Fruit fly (Drosophila melanogaster): ENCODE results near the gene Pur-alpha.
A peak's percentile ranks its signal among the peaks of the same experiment; 100 is the strongest.

Gene Pur-alpha

dm6 chr4:557879-558202 is at the start of gene Pur-alpha:
Gene Pur-alpha, plus strand, starts transcription at chr4:558016.
- TF ChIP-seq CG33017 (tag; optimal IDR thresholded peaks at IDR 0.05) (peak; percentile 16), bab1 (GFP tag; optimal IDR thresholded peaks at IDR 0.05) (peak; percentile 53), toe (GFP tag; optimal IDR thresholded peaks at IDR 0.05) (no peak), Mnt (GFP tag; optimal IDR thresholded peaks at IDR 0.05) (no peak), ovo (GFP tag; optimal IDR thresholded peaks at IDR 0.05) (no peak), CG5204 (GFP tag; optimal IDR thresholded peaks at IDR 0.05) (no peak), Clk (GFP tag; optimal IDR thresholded peaks at IDR 0.05) (no peak), CG7101 (tag; optimal IDR thresholded peaks at IDR 0.05) (peak; percentile 23), cic (GFP tag; optimal IDR thresholded peaks at IDR 0.05) (peak; percentile 57), CG12768 (GFP tag; optimal IDR thresholded peaks at IDR 0.05) (peak; percentile 20), CG11617 (GFP tag; optimal IDR thresholded peaks at IDR 0.05) (no peak), CG1620 (GFP tag; optimal IDR thresholded peaks at IDR 0.05) (no peak), kay (GFP tag; ENCODE audit: borderline replicate concordance) (no peak), Crg-1 (GFP tag; optimal IDR thresholded peaks at IDR 0.05) (peak; percentile 63), cnc (optimal IDR thresholded peaks at IDR 0.05) (no peak), CG7045 (GFP tag; optimal IDR thresholded peaks at IDR 0.05) (no peak), CG14711 (tag; optimal IDR thresholded peaks at IDR 0.05) (no peak), Hr96 (GFP tag; optimal IDR thresholded peaks at IDR 0.05) (no peak), tj (GFP tag; optimal IDR thresholded peaks at IDR 0.05) (peak; percentile 13), pad (GFP tag; optimal IDR thresholded peaks at IDR 0.05) (peak; percentile 90)

DNA sequence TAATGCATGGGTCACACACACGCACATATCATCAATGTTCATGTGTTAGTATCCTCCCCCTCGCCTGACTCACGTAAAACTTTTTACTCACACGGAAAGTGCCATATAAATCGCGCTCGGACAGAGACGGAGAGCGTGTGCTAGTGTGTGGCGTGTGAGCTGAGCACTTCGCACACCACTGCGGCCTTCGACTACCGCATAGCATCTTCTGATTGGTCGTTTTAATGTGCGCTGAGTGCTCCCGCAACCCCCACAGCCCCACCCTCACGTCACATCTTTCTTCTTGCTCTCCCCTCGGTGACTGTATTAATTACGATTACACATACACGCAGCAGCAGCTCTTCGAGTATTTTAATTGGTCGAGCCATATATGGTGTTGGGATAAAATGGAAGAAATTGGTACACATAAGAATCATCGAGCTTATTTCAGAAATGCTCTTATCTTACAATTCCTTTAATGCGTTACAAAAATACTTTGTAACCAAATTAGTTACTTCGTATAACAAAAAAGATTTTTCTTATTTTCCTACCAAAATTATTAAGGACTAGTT is 49.3 kb upstream of the Pur-alpha start:
- no peak for TF ChIP-seq cic (GFP tag; optimal IDR thresholded peaks at IDR 0.05)
- no peak for TF ChIP-seq CG14711 (tag; optimal IDR thresholded peaks at IDR 0.05)
- no peak for TF ChIP-seq CG5204 (GFP tag; optimal IDR thresholded peaks at IDR 0.05)
- peak; percentile 30 for TF ChIP-seq CG12768 (GFP tag; optimal IDR thresholded peaks at IDR 0.05)
- TF ChIP-seq CG1620 (GFP tag; optimal IDR thresholded peaks at IDR 0.05), result no peak
- no peak for TF ChIP-seq CG7101 (tag; optimal IDR thresholded peaks at IDR 0.05)
- no peak for TF ChIP-seq CG33017 (tag; optimal IDR thresholded peaks at IDR 0.05)
- peak; percentile 20 for TF ChIP-seq pad (GFP tag; optimal IDR thresholded peaks at IDR 0.05)
- no peak for TF ChIP-seq tj (GFP tag; optimal IDR thresholded peaks at IDR 0.05)
- TF ChIP-seq Crg-1 (GFP tag; optimal IDR thresholded peaks at IDR 0.05), result no peak
- peak; percentile 90 for TF ChIP-seq kay (GFP tag; ENCODE audit: borderline replicate concordance)

- TF ChIP-seq kay (GFP tag; ENCODE audit: borderline replicate concordance) (no peak), CG12768 (GFP tag; optimal IDR thresholded peaks at IDR 0.05) (no peak), toe (GFP tag; optimal IDR thresholded peaks at IDR 0.05) (no peak), cic (GFP tag; optimal IDR thresholded peaks at IDR 0.05) (no peak), Mnt (GFP tag; optimal IDR thresholded peaks at IDR 0.05) (no peak), bab1 (GFP tag; optimal IDR thresholded peaks at IDR 0.05) (no peak), tj (GFP tag; optimal IDR thresholded peaks at IDR 0.05) (no peak)
Measured at dm6 chr4:509853-510252, 48.0 kb upstream of the Pur-alpha start.

DNA sequence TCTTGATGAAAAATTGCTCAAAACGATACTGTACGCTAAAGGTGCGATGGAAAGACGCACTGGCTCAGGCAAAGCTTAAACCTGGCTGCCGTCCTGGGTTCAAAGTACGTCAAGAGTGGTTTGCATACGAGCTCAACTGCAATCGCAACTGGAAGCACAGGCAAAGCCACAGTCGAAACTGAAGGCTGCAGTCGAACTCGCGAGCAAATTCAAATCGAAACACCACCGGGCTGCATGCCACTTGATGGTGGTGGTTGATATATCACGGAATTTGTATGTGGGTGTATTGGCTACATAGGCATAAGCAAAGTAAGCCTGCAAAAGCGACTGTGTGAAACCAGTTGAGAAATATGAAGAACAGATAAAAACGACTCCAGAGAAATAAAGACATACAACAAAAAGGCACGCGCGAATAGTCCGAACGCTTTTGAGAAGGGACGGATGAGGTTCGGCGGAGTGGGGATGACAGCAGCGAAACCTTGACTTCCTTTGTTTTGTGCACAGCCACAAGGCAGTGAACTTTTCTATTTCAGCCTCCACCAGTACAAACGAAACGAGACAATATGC is 38.3 kb upstream of the Pur-alpha start:
- no peak for TF ChIP-seq CG1620 (GFP tag; optimal IDR thresholded peaks at IDR 0.05)
- TF ChIP-seq CG5204 (GFP tag; optimal IDR thresholded peaks at IDR 0.05), result no peak
- TF ChIP-seq CG11617 (GFP tag; optimal IDR thresholded peaks at IDR 0.05), result no peak

DNA sequence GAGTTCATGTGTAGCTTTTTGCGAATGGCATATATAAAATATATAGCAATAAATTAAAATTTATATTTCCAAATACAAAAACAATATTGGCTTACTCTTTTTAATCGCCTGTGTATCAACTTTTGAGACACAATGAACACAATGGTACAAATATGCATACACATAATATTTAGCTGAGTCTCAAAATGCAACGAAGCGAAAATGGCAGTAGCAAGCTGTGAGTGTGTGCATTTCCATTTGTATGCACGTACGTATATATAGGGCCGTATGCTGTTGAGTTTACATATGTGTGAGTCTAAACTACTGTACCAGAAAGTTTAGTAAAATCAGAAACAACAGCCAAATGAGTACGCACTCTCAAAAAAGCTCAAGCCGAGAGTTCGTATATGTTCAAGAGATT is 3.1 kb upstream of the Pur-alpha start:
- TF ChIP-seq CG12768 (GFP tag; optimal IDR thresholded peaks at IDR 0.05) (no peak), tj (GFP tag; optimal IDR thresholded peaks at IDR 0.05) (peak; percentile 98), cic (GFP tag; optimal IDR thresholded peaks at IDR 0.05) (peak; percentile 34), bab1 (GFP tag; optimal IDR thresholded peaks at IDR 0.05) (peak; percentile 44), toe (GFP tag; optimal IDR thresholded peaks at IDR 0.05) (no peak), kay (GFP tag; ENCODE audit: borderline replicate concordance) (peak; percentile 53)

dm6 chr4:557095-557878 is 529 bp upstream of the Pur-alpha start, which contains the start of gene Tdg:
Gene Tdg, minus strand, starts transcription at chr4:557854.
- TF ChIP-seq CG5204 (GFP tag; optimal IDR thresholded peaks at IDR 0.05) (no peak), CG1620 (GFP tag; optimal IDR thresholded peaks at IDR 0.05) (no peak), CG7101 (tag; optimal IDR thresholded peaks at IDR 0.05) (peak; percentile 46), cnc (optimal IDR thresholded peaks at IDR 0.05) (no peak), CG11617 (GFP tag; optimal IDR thresholded peaks at IDR 0.05) (peak; percentile 57), pad (GFP tag; optimal IDR thresholded peaks at IDR 0.05) (no peak), CG14711 (tag; optimal IDR thresholded peaks at IDR 0.05) (no peak), toe (GFP tag; optimal IDR thresholded peaks at IDR 0.05) (no peak), Crg-1 (GFP tag; optimal IDR thresholded peaks at IDR 0.05) (no peak), bab1 (GFP tag; optimal IDR thresholded peaks at IDR 0.05) (no peak), kay (GFP tag; ENCODE audit: borderline replicate concordance) (peak; percentile 98), CG7045 (GFP tag; optimal IDR thresholded peaks at IDR 0.05) (no peak), Mnt (GFP tag; optimal IDR thresholded peaks at IDR 0.05) (peak; percentile 16), cic (GFP tag; optimal IDR thresholded peaks at IDR 0.05) (no peak), Clk (GFP tag; optimal IDR thresholded peaks at IDR 0.05) (no peak), tj (GFP tag; optimal IDR thresholded peaks at IDR 0.05) (peak; percentile 82)
